Fruit fly (Drosophila melanogaster): Measurements from ENCODE around the gene jdp.

- TF ChIP-seq psq (optimal IDR thresholded peaks at IDR 0.05) (no peak), h (optimal IDR thresholded peaks at IDR 0.05) (no peak), insv (optimal IDR thresholded peaks at IDR 0.05) (no peak), Sin3A (optimal IDR thresholded peaks at IDR 0.05) (no peak)
These were observed 59.8 kb downstream of the jdp start for dm6 chr3R:30467062-30467461.
